Fruit fly (Drosophila melanogaster) Kc167 (cell line): Measurements from ENCODE around the gene Spn75F.

Source experiments
- h ChIP-seq: fragments of >200 bp; optimal IDR thresholded peaks from 3 replicates; lab custom pipeline; 2018; ENCODE audit warnings: missing external identifiers
- psq ChIP-seq: fragments of >200 bp; optimal IDR thresholded peaks from 2 replicates; lab custom pipeline; 2017; ENCODE audit warnings: missing external identifiers

DNA sequence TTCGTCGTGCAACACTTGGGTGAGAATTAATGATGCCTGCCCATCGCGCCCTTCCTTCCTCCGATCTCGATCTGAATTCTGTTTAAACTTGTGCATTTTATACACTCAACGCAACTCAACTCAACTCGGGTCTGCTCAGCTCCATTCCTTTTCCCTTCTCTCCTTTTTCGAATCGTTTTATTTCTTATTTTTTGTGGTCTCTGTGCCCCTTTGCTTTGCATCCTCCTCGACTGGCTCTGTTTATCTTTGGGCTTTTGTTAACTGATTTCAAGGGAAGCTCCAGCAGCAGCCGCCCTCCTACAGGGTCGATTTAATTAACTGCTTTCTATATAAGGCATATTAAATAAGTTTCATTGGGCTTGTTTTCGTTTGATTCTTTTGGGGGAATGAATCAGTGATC lies 34.3 kb upstream of the Spn75F start:
- TF ChIP-seq psq (no peak), h (no peak)
